Worm (Caenorhabditis elegans): ENCODE measurements around the gene C10C5.7.

Gene C10C5.7

DNA sequence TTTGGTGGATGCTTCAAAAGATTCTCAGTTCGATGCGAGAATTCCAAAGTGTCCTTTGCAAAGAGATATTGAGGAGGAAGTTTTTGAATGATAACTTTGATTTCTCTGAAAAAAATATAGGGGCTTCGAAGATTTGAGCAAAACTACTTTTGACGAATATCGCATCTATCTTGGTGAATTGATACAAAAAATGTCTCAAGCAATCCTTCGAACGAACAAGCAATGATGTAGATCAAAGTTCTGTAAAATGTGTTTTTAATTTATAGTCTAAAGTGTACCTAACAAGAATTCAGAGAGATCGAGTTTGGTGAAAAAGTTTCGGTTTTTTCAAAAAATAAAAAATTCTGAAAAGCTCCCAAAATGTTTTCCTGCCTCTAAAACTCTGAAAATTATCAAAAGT lies 12.4 kb downstream of the C10C5.7 start, which contains the start of gene F56D5.3:
F56D5.3 (plus strand) TSS at position 301 of the 400 bp plus-strand sequence.
- no peak for TF ChIP-seq unc-30 (tag; optimal IDR thresholded peaks at IDR 0.05)
- TF ChIP-seq fkh-8 (tag; optimal IDR thresholded peaks at IDR 0.05): no peak
- no peak for TF ChIP-seq mab-9 (GFP tag; IDR thresholded peaks at IDR 0.05)
- no peak for TF ChIP-seq mdl-1 (tag; optimal IDR thresholded peaks at IDR 0.05)
- TF ChIP-seq ztf-11 (tag; optimal IDR thresholded peaks at IDR 0.05): no peak
- TF ChIP-seq lsy-2 (tag; optimal IDR thresholded peaks at IDR 0.05): no peak
- no peak for TF ChIP-seq unc-62 (GFP tag; optimal IDR thresholded peaks at IDR 0.05)
- TF ChIP-seq aha-1 (tag; optimal IDR thresholded peaks at IDR 0.05): no peak
- no peak for TF ChIP-seq nhr-47 (tag; optimal IDR thresholded peaks at IDR 0.05)
- TF ChIP-seq lin-35 (GFP tag; optimal IDR thresholded peaks at IDR 0.05): no peak
- no peak for TF ChIP-seq fos-1 (tag; optimal IDR thresholded peaks at IDR 0.05)
- TF ChIP-seq swsn-7 (tag; optimal IDR thresholded peaks at IDR 0.05): no peak
- no peak for TF ChIP-seq snpc-4 (tag; optimal IDR thresholded peaks at IDR 0.05)
- TF ChIP-seq lir-3 (tag; optimal IDR thresholded peaks at IDR 0.05; ENCODE audit: poor library complexity): no peak
- no peak for TF ChIP-seq ztf-4 (tag; optimal IDR thresholded peaks at IDR 0.05)
- TF ChIP-seq lin-39 (tag; optimal IDR thresholded peaks at IDR 0.05): no peak
- no peak for TF ChIP-seq aly-2 (tag; optimal IDR thresholded peaks at IDR 0.05)
- no peak for TF ChIP-seq mep-1 (tag; optimal IDR thresholded peaks at IDR 0.05)
- no peak for TF ChIP-seq nhr-237 (tag; optimal IDR thresholded peaks at IDR 0.05)
- TF ChIP-seq nhr-19 (GFP tag; conservative IDR thresholded peaks at IDR 0.05): no peak

DNA sequence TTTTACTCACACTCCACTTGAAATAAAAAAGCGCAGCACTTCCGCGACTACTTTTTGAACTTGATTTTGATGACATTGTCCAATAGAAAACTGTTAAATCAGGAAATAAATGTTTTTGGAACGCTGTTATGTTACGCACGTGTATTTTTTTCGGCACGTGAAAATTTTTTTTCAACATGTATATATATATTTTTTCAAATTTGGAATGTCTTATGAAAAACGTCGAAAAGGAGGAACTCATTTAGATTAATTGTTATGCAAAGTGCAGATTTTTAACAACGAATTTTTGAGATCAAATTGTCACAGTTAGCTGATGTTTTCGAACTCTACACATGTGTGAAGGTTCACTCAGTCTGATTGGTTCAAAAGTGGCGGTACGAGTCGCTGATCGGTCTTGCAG lies 13.6 kb downstream of the C10C5.7 start, which contains the start of gene F56D5.2:
F56D5.2 (minus strand) TSS at position 101 of the 400 bp plus-strand sequence.
- TF ChIP-seq snpc-4 (tag; optimal IDR thresholded peaks at IDR 0.05) (no peak), nhr-237 (tag; optimal IDR thresholded peaks at IDR 0.05) (no peak), Y116A8C.19 (tag; optimal IDR thresholded peaks at IDR 0.05; ENCODE audit: borderline replicate concordance) (no peak), C16A3.4 (tag; optimal IDR thresholded peaks at IDR 0.05) (no peak), sup-37 (GFP tag; optimal IDR thresholded peaks at IDR 0.05) (no peak), mab-9 (GFP tag; IDR thresholded peaks at IDR 0.05) (no peak), ces-1 (GFP tag; optimal IDR thresholded peaks at IDR 0.05) (no peak), elt-2 (tag; optimal IDR thresholded peaks at IDR 0.05) (no peak), pqm-1 (tag; optimal IDR thresholded peaks at IDR 0.05) (no peak), nhr-19 (GFP tag; conservative IDR thresholded peaks at IDR 0.05) (no peak), nhr-12 (tag; optimal IDR thresholded peaks at IDR 0.05) (no peak), pag-3 (tag; optimal IDR thresholded peaks at IDR 0.05; ENCODE audit: borderline replicate concordance, insufficient read depth) (no peak), aha-1 (tag; optimal IDR thresholded peaks at IDR 0.05) (no peak)

DNA sequence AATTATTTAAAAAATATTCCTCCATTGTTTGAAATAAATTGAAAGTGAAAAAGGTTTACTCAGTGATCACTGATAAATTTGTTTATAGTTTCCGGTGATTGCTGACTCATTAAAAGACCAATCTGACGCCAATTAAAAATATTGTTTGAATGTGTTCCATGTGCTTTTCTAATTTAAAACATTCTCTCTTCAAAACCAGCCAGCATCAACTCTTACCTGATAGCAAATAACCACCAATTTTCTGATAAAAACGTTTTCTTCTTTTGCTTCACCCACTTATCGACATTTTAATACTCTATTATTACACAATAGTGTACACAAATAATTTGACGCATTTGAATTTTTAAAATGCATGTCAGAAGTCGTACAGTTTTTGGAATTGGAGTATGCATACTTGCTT lies 16.8 kb downstream of the C10C5.7 start, which contains the start of gene F56D5.6:
F56D5.6 (plus strand) TSS at position 208 of the 400 bp plus-strand sequence.
- no peak for TF ChIP-seq nhr-20 (tag; optimal IDR thresholded peaks at IDR 0.05)
- TF ChIP-seq elt-2 (tag; optimal IDR thresholded peaks at IDR 0.05): peak; percentile 17
- no peak for TF ChIP-seq egl-13 (tag; optimal IDR thresholded peaks at IDR 0.05)

DNA sequence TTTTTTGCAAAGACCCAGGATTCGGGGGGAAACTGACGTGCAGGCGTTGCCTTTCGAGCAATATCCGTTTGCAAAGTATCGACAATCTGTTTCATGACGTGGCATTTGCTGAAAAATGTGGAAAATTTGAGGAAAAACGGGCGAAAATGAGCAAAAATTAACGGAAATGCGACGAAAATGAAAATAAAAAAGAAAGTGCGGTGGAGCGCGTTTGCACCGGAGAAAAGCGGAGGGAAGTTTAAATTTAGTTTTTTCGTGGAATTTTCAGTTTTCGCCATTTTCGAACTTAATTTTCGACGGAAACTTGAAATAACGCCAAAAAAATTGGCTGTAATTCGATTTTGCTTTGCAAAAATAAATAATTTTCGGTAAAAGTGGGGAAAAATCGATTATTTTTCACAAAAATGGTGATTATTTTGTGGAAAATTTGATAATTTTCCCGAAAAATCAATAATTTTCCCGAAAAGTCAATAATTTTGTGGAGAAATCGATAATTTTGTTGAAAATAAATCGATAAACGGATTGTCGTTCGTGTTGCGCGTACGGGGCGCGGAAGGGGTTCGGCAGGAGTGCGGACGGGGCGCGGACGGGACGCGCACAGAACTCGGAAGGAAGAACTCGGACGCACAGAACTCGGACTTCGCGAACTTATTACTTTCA lies 19.0 kb downstream of the C10C5.7 start:
- no peak for TF ChIP-seq tlp-1 (tag; optimal IDR thresholded peaks at IDR 0.05)
- no peak for TF ChIP-seq ztf-11 (tag; optimal IDR thresholded peaks at IDR 0.05)
- no peak for TF ChIP-seq C04F5.9 (tag; optimal IDR thresholded peaks at IDR 0.05)
- TF ChIP-seq zag-1 (tag; optimal IDR thresholded peaks at IDR 0.05): no peak
- TF ChIP-seq aha-1 (tag; optimal IDR thresholded peaks at IDR 0.05): no peak
- no peak for TF ChIP-seq pax-3 (tag; optimal IDR thresholded peaks at IDR 0.05)
- TF ChIP-seq unc-130 (tag; optimal IDR thresholded peaks at IDR 0.05): no peak
- no peak for TF ChIP-seq nhr-84 (tag; optimal IDR thresholded peaks at IDR 0.05)
- TF ChIP-seq lsy-2 (tag; optimal IDR thresholded peaks at IDR 0.05): peak in 1 of 2 experiments; percentile 39
- TF ChIP-seq lin-35 (GFP tag; optimal IDR thresholded peaks at IDR 0.05): peak; percentile 87 to 93
- no peak for TF ChIP-seq nhr-237 (tag; optimal IDR thresholded peaks at IDR 0.05)
- no peak for TF ChIP-seq ama-1 (optimal IDR thresholded peaks at IDR 0.05)
- TF ChIP-seq dsc-1 (tag; optimal IDR thresholded peaks at IDR 0.05): peak; percentile 17
- TF ChIP-seq Y116A8C.19 (tag; optimal IDR thresholded peaks at IDR 0.05; ENCODE audit: borderline replicate concordance): no peak
- no peak for TF ChIP-seq fkh-10 (GFP tag; optimal IDR thresholded peaks at IDR 0.05)
- TF ChIP-seq nhr-19 (GFP tag; conservative IDR thresholded peaks at IDR 0.05): peak; percentile 36; the same call in 1 of the 2 replicates
- no peak for TF ChIP-seq pqm-1 (tag; optimal IDR thresholded peaks at IDR 0.05)
- no peak for TF ChIP-seq egl-27 (tag; optimal IDR thresholded peaks at IDR 0.05)
- TF ChIP-seq swsn-7 (tag; optimal IDR thresholded peaks at IDR 0.05): peak; percentile 10
- TF ChIP-seq fos-1 (tag; optimal IDR thresholded peaks at IDR 0.05): no peak
- no peak for TF ChIP-seq ceh-90 (tag; optimal IDR thresholded peaks at IDR 0.05)
- TF ChIP-seq unc-86 (tag; optimal IDR thresholded peaks at IDR 0.05): no peak
- no peak for TF ChIP-seq nhr-28 (tag; optimal IDR thresholded peaks at IDR 0.05)
- TF ChIP-seq mef-2 (tag; optimal IDR thresholded peaks at IDR 0.05): no peak
- TF ChIP-seq irx-1 (tag; optimal IDR thresholded peaks at IDR 0.05): peak; percentile 38
- TF ChIP-seq F16B12.6 (tag; optimal IDR thresholded peaks at IDR 0.05): no peak
